Worm (Caenorhabditis elegans) whole organism, early embryonic: ENCODE measurements around the gene T03F6.3.

Experiments
- B0310.2 ChIP-seq: sonication (generic microtip); optimal IDR thresholded peaks from 2 replicates; lab custom pipeline; 2016; ENCODE audit warnings: mild to moderate bottlenecking, missing genetic modification characterization, missing compliant biosample characterization
- F13C5.2 ChIP-seq: sonication (generic microtip); optimal IDR thresholded peaks from 2 replicates; lab custom pipeline; 2017; ENCODE audit warnings: mild to moderate bottlenecking, missing genetic modification characterization, inconsistent platforms, missing compliant biosample characterization
- aly-1 ChIP-seq: sonication (generic microtip); optimal IDR thresholded peaks from 2 replicates; lab custom pipeline; 2016; ENCODE audit warnings: missing genetic modification characterization, missing compliant biosample characterization
- ama-1 ChIP-seq: fragments of 150-350 bp; optimal IDR thresholded peaks from 2 replicates; lab custom pipeline; 2014
- ceh-13 ChIP-seq: fragments of 200-800 bp; sonication (Bioruptor generic); optimal IDR thresholded peaks from 2 replicates; lab custom pipeline; 2018; ENCODE audit warnings: mild to moderate bottlenecking, missing genetic modification characterization, missing compliant biosample characterization
- ceh-36 ChIP-seq: sonication (generic microtip); optimal IDR thresholded peaks from 2 replicates; lab custom pipeline; 2016; ENCODE audit warnings: missing genetic modification characterization, inconsistent platforms, missing compliant biosample characterization
- ets-7 ChIP-seq: sonication (generic microtip); optimal IDR thresholded peaks from 2 replicates; lab custom pipeline; 2016; ENCODE audit warnings: missing genotype, missing genetic modification characterization, missing compliant biosample characterization
- flt-1 ChIP-seq: fragments of 200-800 bp; sonication (Bioruptor generic); IDR thresholded peaks from 2 replicates; pipeline ENCODE4 v1.3.6; 2022; ENCODE audit warnings: missing genetic modification characterization, missing compliant biosample characterization
- hmbx-1 ChIP-seq: sonication (generic microtip); optimal IDR thresholded peaks from 2 replicates; lab custom pipeline; 2016; ENCODE audit warnings: mild to moderate bottlenecking, missing genetic modification characterization, missing compliant biosample characterization
- hmg-4 ChIP-seq: fragments of 200-800 bp; sonication (Bioruptor generic); optimal IDR thresholded peaks from 2 replicates; lab custom pipeline; 2018; ENCODE audit warnings: mild to moderate bottlenecking, missing genetic modification characterization, missing compliant biosample characterization
- hnd-1 ChIP-seq: sonication (generic microtip); optimal IDR thresholded peaks from 2 replicates; lab custom pipeline; 2016; ENCODE audit warnings: missing genetic modification characterization, missing compliant biosample characterization
- pes-1 ChIP-seq: fragments of 200-800 bp; sonication (Bioruptor generic); IDR thresholded peaks from 2 replicates; pipeline ENCODE4 v1.3.6; 2022; ENCODE audit warnings: missing genetic modification reagents, missing genetic modification characterization, missing compliant biosample characterization
- scrt-1 ChIP-seq: fragments of 200-800 bp; sonication (Bioruptor generic); IDR thresholded peaks from 2 replicates; pipeline ENCODE4 v1.3.6; 2022; ENCODE audit warnings: missing genetic modification characterization, missing compliant biosample characterization
- sea-1 ChIP-seq: fragments of 200-800 bp; sonication (Bioruptor generic); conservative IDR thresholded peaks from 2 replicates; pipeline ENCODE4 v1.3.6; 2022; ENCODE audit warnings: missing genetic modification characterization, missing compliant biosample characterization
- tbx-11 ChIP-seq: fragments of 200-800 bp; sonication (Bioruptor generic); IDR thresholded peaks from 2 replicates; pipeline ENCODE4 v1.3.6; 2022; ENCODE audit warnings: missing genetic modification characterization, missing compliant biosample characterization
- tbx-37 ChIP-seq: fragments of 200-800 bp; sonication (Bioruptor generic); conservative IDR thresholded peaks from 2 replicates; pipeline ENCODE4 v1.3.6; 2022; ENCODE audit warnings: missing genetic modification reagents, missing genetic modification characterization, missing compliant biosample characterization
- tra-4 ChIP-seq: sonication (generic microtip); optimal IDR thresholded peaks from 2 replicates; lab custom pipeline; 2017; ENCODE audit warnings: missing genetic modification characterization, missing compliant biosample characterization

Gene T03F6.3

ce11 chrIII:13381684-13382083 lies 7.5 kb upstream of the T03F6.3 start:
- TF ChIP-seq pes-1 (GFP tag; lab: Robert Waterston, UW) = no peak
- no peak for TF ChIP-seq hnd-1 (tag; lab: Kevin White, UChicago)
- TF ChIP-seq hmbx-1 (tag; lab: Kevin White, UChicago) = no peak
- TF ChIP-seq ceh-36 = no peak
- TF ChIP-seq tbx-11 (GFP tag; lab: Robert Waterston, UW) = no peak
- TF ChIP-seq ceh-13 (GFP tag; lab: Kevin White, UChicago) = no peak
- no peak for TF ChIP-seq ama-1
- no peak for TF ChIP-seq scrt-1 (GFP tag; lab: Robert Waterston, UW)
- no peak for TF ChIP-seq flt-1 (GFP tag; lab: Robert Waterston, UW)
- TF ChIP-seq tra-4 (tag; lab: Kevin White, UChicago) = no peak

- no peak for TF ChIP-seq flt-1 (GFP tag; lab: Robert Waterston, UW)
Measured at ce11 chrIII:13383159-13383558, 6.0 kb upstream of the T03F6.3 start.

ce11 chrIII:13385850-13386249 lies 3.3 kb upstream of the T03F6.3 start, which contains the start of gene T03F6.4:
Gene T03F6.4 (plus strand): TSS chrIII:13386150.
- TF ChIP-seq tbx-37 (GFP tag; lab: Robert Waterston, UW) (no peak), tbx-11 (GFP tag; lab: Robert Waterston, UW) (no peak), B0310.2 (no peak), hmg-4 (GFP tag; lab: Kevin White, UChicago) (no peak), aly-1 (tag; lab: Kevin White, UChicago) (no peak), hnd-1 (tag; lab: Kevin White, UChicago) (no peak), hmbx-1 (tag; lab: Kevin White, UChicago) (no peak), ama-1 (no peak), flt-1 (GFP tag; lab: Robert Waterston, UW) (no peak), ceh-13 (GFP tag; lab: Kevin White, UChicago) (no peak), ceh-36 (no peak), sea-1 (GFP tag; lab: Robert Waterston, UW) (no peak)

- TF ChIP-seq ceh-13 (GFP tag; lab: Kevin White, UChicago) (no peak), hnd-1 (tag; lab: Kevin White, UChicago) (no peak), aly-1 (tag; lab: Kevin White, UChicago) (no peak), ets-7 (no peak), tbx-11 (GFP tag; lab: Robert Waterston, UW) (no peak), ceh-36 (no peak), scrt-1 (GFP tag; lab: Robert Waterston, UW) (no peak), F13C5.2 (tag; lab: Kevin White, UChicago) (no peak), flt-1 (GFP tag; lab: Robert Waterston, UW) (no peak), pes-1 (GFP tag; lab: Robert Waterston, UW) (no peak), tra-4 (tag; lab: Kevin White, UChicago) (no peak), hmbx-1 (tag; lab: Kevin White, UChicago) (no peak), B0310.2 (no peak), sea-1 (GFP tag; lab: Robert Waterston, UW) (no peak), tbx-37 (GFP tag; lab: Robert Waterston, UW) (no peak)
Measured at ce11 chrIII:13388621-13389020, 574 bp upstream of the T03F6.3 start.

- TF ChIP-seq scrt-1 (GFP tag; lab: Robert Waterston, UW) (no peak), B0310.2 (no peak), tbx-11 (GFP tag; lab: Robert Waterston, UW) (no peak), aly-1 (tag; lab: Kevin White, UChicago) (no peak), hmg-4 (GFP tag; lab: Kevin White, UChicago) (no peak), hmbx-1 (tag; lab: Kevin White, UChicago) (no peak), tra-4 (tag; lab: Kevin White, UChicago) (no peak), sea-1 (GFP tag; lab: Robert Waterston, UW) (no peak), ama-1 (no peak), ceh-13 (GFP tag; lab: Kevin White, UChicago) (no peak), flt-1 (GFP tag; lab: Robert Waterston, UW) (no peak), hnd-1 (tag; lab: Kevin White, UChicago) (no peak), ceh-36 (no peak), tbx-37 (GFP tag; lab: Robert Waterston, UW) (no peak), pes-1 (GFP tag; lab: Robert Waterston, UW) (no peak), F13C5.2 (tag; lab: Kevin White, UChicago) (no peak), ets-7 (no peak)
Measured at ce11 chrIII:13390789-13391188, 1.6 kb downstream of the T03F6.3 start.

ce11 chrIII:13393239-13393638 lies 4.0 kb downstream of the T03F6.3 start, which contains the start of gene dnj-17:
Gene dnj-17 (minus strand): TSS chrIII:13393339.
- TF ChIP-seq hmbx-1 (tag; lab: Kevin White, UChicago) = no peak
- no peak for TF ChIP-seq sea-1 (GFP tag; lab: Robert Waterston, UW)
- no peak for TF ChIP-seq ets-7
- no peak for TF ChIP-seq pes-1 (GFP tag; lab: Robert Waterston, UW)
- no peak for TF ChIP-seq F13C5.2 (tag; lab: Kevin White, UChicago)
- TF ChIP-seq ceh-13 (GFP tag; lab: Kevin White, UChicago) = no peak
- TF ChIP-seq tra-4 (tag; lab: Kevin White, UChicago) = no peak
- no peak for TF ChIP-seq B0310.2

- TF ChIP-seq aly-1 (tag; lab: Kevin White, UChicago) (no peak), tra-4 (tag; lab: Kevin White, UChicago) (no peak), hmbx-1 (tag; lab: Kevin White, UChicago) (no peak)
Measured at ce11 chrIII:13393647-13394046, 4.5 kb downstream of the T03F6.3 start, which contains the start of gene qdpr-1. Gene qdpr-1 (plus strand): TSS chrIII:13393910.

ce11 chrIII:13395262-13395661 lies 6.1 kb downstream of the T03F6.3 start, which contains the start of gene F11F1.1:
Gene F11F1.1 (plus strand): TSS chrIII:13395562.
- TF ChIP-seq ceh-13 (GFP tag; lab: Kevin White, UChicago) (no peak), hmbx-1 (tag; lab: Kevin White, UChicago) (no peak), flt-1 (GFP tag; lab: Robert Waterston, UW) (no peak), F13C5.2 (tag; lab: Kevin White, UChicago) (no peak), B0310.2 (no peak), pes-1 (GFP tag; lab: Robert Waterston, UW) (no peak), sea-1 (GFP tag; lab: Robert Waterston, UW) (no peak), tbx-37 (GFP tag; lab: Robert Waterston, UW) (no peak), tra-4 (tag; lab: Kevin White, UChicago) (no peak), aly-1 (tag; lab: Kevin White, UChicago) (no peak), scrt-1 (GFP tag; lab: Robert Waterston, UW) (no peak), ets-7 (no peak), hmg-4 (GFP tag; lab: Kevin White, UChicago) (no peak)
